Worm (Caenorhabditis elegans): Measurements from ENCODE around the gene pkc-3.

Gene pkc-3

DNA sequence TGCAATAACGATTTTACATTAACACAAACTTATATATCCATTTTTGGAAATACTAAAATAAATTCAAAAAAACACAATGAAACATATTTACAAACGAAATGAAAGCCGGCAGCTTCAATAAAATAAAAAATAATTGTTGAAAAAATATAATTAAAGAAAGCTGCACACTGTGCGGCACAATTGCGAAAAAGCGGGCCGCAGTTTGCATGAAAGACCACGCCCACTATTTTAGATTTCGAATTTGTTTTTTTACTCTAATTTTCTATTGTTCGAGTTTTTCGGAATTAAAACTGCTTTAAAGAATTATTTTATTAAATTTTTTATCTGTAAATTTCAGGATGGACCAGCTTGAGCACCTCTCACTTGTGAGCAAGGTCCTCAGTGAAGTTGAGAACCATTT is 19.4 kb downstream of the pkc-3 start, which contains the start of gene mog-5 (continued):
- TF ChIP-seq zip-5 (tag; optimal IDR thresholded peaks at IDR 0.05) (peak; percentile 13), odd-2 (tag; optimal IDR thresholded peaks at IDR 0.05) (peak; percentile 64), ceh-14 (tag; optimal IDR thresholded peaks at IDR 0.05) (peak; percentile 43), ref-2 (tag; optimal IDR thresholded peaks at IDR 0.05) (peak; percentile 26)

DNA sequence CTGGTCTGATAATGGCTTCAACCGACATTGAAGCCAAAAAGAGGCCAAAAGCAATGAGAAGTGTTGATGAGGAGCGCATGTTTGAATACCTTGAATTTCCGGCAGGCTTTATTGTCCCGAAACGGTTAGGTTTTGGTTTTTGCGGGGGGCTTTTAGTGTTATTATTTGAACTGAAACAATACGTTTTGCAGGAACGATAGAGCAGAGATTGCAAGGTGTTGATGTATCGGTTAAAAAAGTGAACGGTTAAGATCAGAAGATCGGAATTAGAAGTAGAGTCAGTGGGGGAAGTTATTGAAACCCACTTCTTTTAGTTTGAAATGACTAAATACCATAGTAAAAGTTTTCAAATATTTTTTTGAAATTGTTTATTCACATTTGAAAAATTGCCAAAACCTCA is 27.7 kb downstream of the pkc-3 start, which contains the start of gene clec-141:
Gene clec-141 (minus strand): TSS at position 101 of the 400 bp plus-strand sequence.
- TF ChIP-seq ttx-3 (tag; optimal IDR thresholded peaks at IDR 0.05): no peak
- TF ChIP-seq sox-4 (tag; optimal IDR thresholded peaks at IDR 0.05): no peak
- no peak for TF ChIP-seq ztf-16 (tag; optimal IDR thresholded peaks at IDR 0.05)

DNA sequence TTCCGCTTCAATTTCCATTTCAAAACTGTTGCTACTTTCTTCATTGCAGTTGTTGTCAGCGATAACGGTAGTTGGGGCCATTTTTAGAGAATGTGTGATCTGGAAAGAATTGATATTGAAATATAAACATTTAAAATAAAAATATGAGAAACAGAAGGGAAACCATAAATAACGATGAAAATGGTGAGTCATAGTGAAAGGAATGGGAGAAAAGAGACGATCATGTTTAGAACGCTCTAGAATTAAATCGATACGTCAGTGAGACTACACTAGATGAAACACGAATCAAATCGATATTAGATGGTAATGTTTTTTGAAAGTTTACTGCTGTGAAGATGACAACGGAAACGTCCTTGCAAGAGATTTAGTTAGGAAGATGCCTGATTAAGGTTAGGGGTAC is 29.1 kb downstream of the pkc-3 start, which contains the start of the genes EEED8.12 and EEED8.4:
Gene EEED8.12 (minus strand): TSS at position 101 of the 400 bp plus-strand sequence.
Gene EEED8.4 (plus strand): TSS at position 396 of the 400 bp plus-strand sequence.
- no peak for TF ChIP-seq F13H6.1 (tag; optimal IDR thresholded peaks at IDR 0.05)
- TF ChIP-seq lim-6 (tag; optimal IDR thresholded peaks at IDR 0.05): no peak
- no peak for TF ChIP-seq T23F11.4 (GFP tag; optimal IDR thresholded peaks at IDR 0.05)
- TF ChIP-seq npax-4 (tag; optimal IDR thresholded peaks at IDR 0.05): no peak
- no peak for TF ChIP-seq syd-9 (tag; optimal IDR thresholded peaks at IDR 0.05)
- TF ChIP-seq ceh-19 (GFP tag; optimal IDR thresholded peaks at IDR 0.05): no peak
- no peak for TF ChIP-seq ahr-1 (tag; optimal IDR thresholded peaks at IDR 0.05)
- TF ChIP-seq fax-1 (tag; optimal IDR thresholded peaks at IDR 0.05): no peak
- no peak for TF ChIP-seq ceh-22 (tag; optimal IDR thresholded peaks at IDR 0.05)
- no peak for TF ChIP-seq madf-2 (tag; optimal IDR thresholded peaks at IDR 0.05)
- no peak for TF ChIP-seq ref-2 (tag; optimal IDR thresholded peaks at IDR 0.05)
- TF ChIP-seq unc-42 (tag; optimal IDR thresholded peaks at IDR 0.05): no peak
- TF ChIP-seq sox-2 (GFP tag; IDR thresholded peaks at IDR 0.05): no peak
- TF ChIP-seq C08G9.2 (tag; optimal IDR thresholded peaks at IDR 0.05): no peak
- TF ChIP-seq che-1 (tag; optimal IDR thresholded peaks at IDR 0.05): no peak

DNA sequence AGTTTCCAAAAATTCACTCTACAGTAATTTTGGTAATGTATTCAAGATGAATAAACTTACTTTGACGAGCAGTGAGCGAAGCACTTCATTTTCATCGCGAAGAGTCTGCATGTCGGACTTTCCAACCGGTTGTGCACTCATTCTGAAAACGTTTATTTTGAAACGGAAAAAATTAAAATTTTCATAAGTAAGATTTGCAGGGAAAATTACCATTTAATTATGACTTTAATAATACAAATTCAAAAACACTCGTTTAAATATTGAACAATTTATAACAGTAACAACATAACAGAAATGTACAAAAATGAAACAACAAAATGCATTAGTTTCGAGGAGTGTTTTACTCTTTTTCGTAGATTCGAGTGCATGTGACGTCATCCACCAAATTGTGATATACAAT is 32.6 kb downstream of the pkc-3 start, which contains the start of the genes EEED8.13 and EEED8.18:
Gene EEED8.13 (minus strand): TSS at position 101 of the 400 bp plus-strand sequence.
Gene EEED8.18 (minus strand): TSS at position 144 of the 400 bp plus-strand sequence.
- no peak for TF ChIP-seq C38D4.7 (GFP tag; optimal IDR thresholded peaks at IDR 0.05)
- TF ChIP-seq ceh-34 (tag; optimal IDR thresholded peaks at IDR 0.05): no peak
- no peak for TF ChIP-seq tbx-2 (tag; optimal IDR thresholded peaks at IDR 0.05)
- TF ChIP-seq dve-1 (tag; optimal IDR thresholded peaks at IDR 0.05): no peak
- no peak for TF ChIP-seq C08G9.2 (tag; optimal IDR thresholded peaks at IDR 0.05)
- no peak for TF ChIP-seq ceh-9 (tag; optimal IDR thresholded peaks at IDR 0.05)
- no peak for TF ChIP-seq pax-1 (tag; optimal IDR thresholded peaks at IDR 0.05)
- TF ChIP-seq pha-2 (tag; optimal IDR thresholded peaks at IDR 0.05): no peak
- TF ChIP-seq sox-2 (GFP tag; IDR thresholded peaks at IDR 0.05): no peak
- no peak for TF ChIP-seq ceh-31 (tag; optimal IDR thresholded peaks at IDR 0.05)
- TF ChIP-seq unc-3 (GFP tag; conservative IDR thresholded peaks at IDR 0.05): no peak
- no peak for TF ChIP-seq unc-3 (tag; optimal IDR thresholded peaks at IDR 0.05)
- no peak for TF ChIP-seq pros-1 (tag; optimal IDR thresholded peaks at IDR 0.05)
- no peak for TF ChIP-seq unc-55 (GFP tag; optimal IDR thresholded peaks at IDR 0.05)

DNA sequence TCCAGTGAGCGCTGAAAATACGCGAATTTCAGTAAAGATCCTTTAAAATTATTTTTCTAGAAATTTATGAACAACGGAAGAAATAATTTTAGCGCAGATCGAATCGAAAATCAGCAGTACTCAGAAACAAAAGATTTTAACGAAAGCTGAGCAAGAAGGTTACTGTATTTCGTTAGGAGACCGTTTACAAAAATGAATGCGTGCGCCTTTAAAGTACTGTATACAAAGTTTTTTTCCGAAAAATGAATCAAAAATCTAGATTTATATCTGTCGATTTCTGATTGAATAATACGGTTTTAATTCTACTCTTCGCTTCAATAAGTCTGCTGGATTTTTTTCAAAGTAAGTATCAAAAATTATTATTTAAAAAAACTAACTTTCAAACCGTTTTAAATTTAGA is 34.2 kb downstream of the pkc-3 start, which contains the start of the genes EEED8.14 and EEED8.3:
Gene EEED8.14 (minus strand): TSS at position 13 of the 400 bp plus-strand sequence.
Gene EEED8.3 (plus strand): TSS at position 237 of the 400 bp plus-strand sequence.
- TF ChIP-seq dve-1 (tag; optimal IDR thresholded peaks at IDR 0.05) (no peak), mec-3 (tag; optimal IDR thresholded peaks at IDR 0.05; ENCODE audit: borderline replicate concordance) (no peak), ceh-45 (GFP tag; IDR thresholded peaks at IDR 0.05) (no peak), syd-9 (tag; optimal IDR thresholded peaks at IDR 0.05) (no peak), unc-3 (GFP tag; conservative IDR thresholded peaks at IDR 0.05) (no peak), unc-3 (tag; optimal IDR thresholded peaks at IDR 0.05) (no peak), hlh-8 (tag; optimal IDR thresholded peaks at IDR 0.05) (no peak), pax-1 (tag; optimal IDR thresholded peaks at IDR 0.05) (no peak), pqm-1 (tag; optimal IDR thresholded peaks at IDR 0.05) (no peak), ceh-24 (tag; optimal IDR thresholded peaks at IDR 0.05) (no peak), ceh-48 (tag; optimal IDR thresholded peaks at IDR 0.05) (no peak), lim-6 (tag; optimal IDR thresholded peaks at IDR 0.05) (no peak), hlh-30 (tag; optimal IDR thresholded peaks at IDR 0.05; ENCODE audit: insufficient read depth) (no peak), C08G9.2 (tag; optimal IDR thresholded peaks at IDR 0.05) (no peak), K09A11.1 (tag; optimal IDR thresholded peaks at IDR 0.05; ENCODE audit: insufficient read depth) (no peak), nfya-1 (tag; optimal IDR thresholded peaks at IDR 0.05) (no peak), T23F11.4 (GFP tag; optimal IDR thresholded peaks at IDR 0.05) (no peak), ceh-6 (GFP tag; optimal IDR thresholded peaks at IDR 0.05) (no peak)

Measured in whole organism, late embryonic.